Fruit fly (Drosophila melanogaster): ENCODE results near the gene CG10336.

The CG10336 gene

dm6 chr2L:18665952-18666606 is 23.2 kb upstream of the CG10336 start (continued):
- TF ChIP-seq CG7372 (GFP tag; IDR thresholded peaks at IDR 0.05) = peak; percentile 53; the same call in 1 of the 2 replicates
- TF ChIP-seq Six4 (GFP tag; optimal IDR thresholded peaks at IDR 0.05) = peak; percentile 11
- peak; percentile 94 for TF ChIP-seq Sry-β (GFP tag; optimal IDR thresholded peaks at IDR 0.05)
- TF ChIP-seq CG34422 (GFP tag; IDR thresholded peaks at IDR 0.05) = peak; percentile 67
- TF ChIP-seq dm (GFP tag; optimal IDR thresholded peaks at IDR 0.05) = peak; percentile 25
- peak; percentile 9 for TF ChIP-seq CG4617 (GFP tag; optimal IDR thresholded peaks at IDR 0.05; ENCODE audit: borderline replicate concordance)
- no peak for TF ChIP-seq CG31441 (GFP tag; IDR thresholded peaks at IDR 0.05)
- no peak for TF ChIP-seq CG3065 (GFP tag; optimal IDR thresholded peaks at IDR 0.05)
- 0 out of 2 replicates have a peak, but pooled peaks have one; percentile 31 for TF ChIP-seq sna (GFP tag; IDR thresholded peaks at IDR 0.05; ENCODE audit: partially characterized antibody)
- peak; percentile 92 for TF ChIP-seq Med (GFP tag)
- no peak for TF ChIP-seq CG4328 (GFP tag; optimal IDR thresholded peaks at IDR 0.05)
- no peak for TF ChIP-seq CG30020 (tag; optimal IDR thresholded peaks at IDR 0.05)
- TF ChIP-seq Fer1 (GFP tag; optimal IDR thresholded peaks at IDR 0.05) = no peak
- TF ChIP-seq cwo (GFP tag; optimal IDR thresholded peaks at IDR 0.05) = no peak
- TF ChIP-seq salm (tag; optimal IDR thresholded peaks at IDR 0.05) = no peak
- TF ChIP-seq disco-r (GFP tag; optimal IDR thresholded peaks at IDR 0.05) = peak; percentile 29
- peak; percentile 35 for TF ChIP-seq CG18262 (tag; optimal IDR thresholded peaks at IDR 0.05)
- peak; percentile 45 for TF ChIP-seq ssp (GFP tag; IDR thresholded peaks at IDR 0.05)
- TF ChIP-seq CG10654 (GFP tag; optimal IDR thresholded peaks at IDR 0.05) = peak; percentile 24
- TF ChIP-seq Hr3 (GFP tag; optimal IDR thresholded peaks at IDR 0.05) = peak; percentile 41
- TF ChIP-seq CG17912 (GFP tag; optimal IDR thresholded peaks at IDR 0.05) = no peak
- no peak for TF ChIP-seq klu (GFP tag; IDR thresholded peaks at IDR 0.05)
- TF ChIP-seq CG10565 (GFP tag; optimal IDR thresholded peaks at IDR 0.05) = no peak
- no peak for TF ChIP-seq Atf6 (GFP tag; IDR thresholded peaks at IDR 0.05)
- TF ChIP-seq CG6175 (GFP tag; IDR thresholded peaks at IDR 0.05) = no peak
- TF ChIP-seq Nf-YB (GFP tag; optimal IDR thresholded peaks at IDR 0.05) = no peak
- peak; percentile 53; the same call in 1 of the 3 replicates for TF ChIP-seq Opbp (GFP tag; IDR thresholded peaks at IDR 0.05; ENCODE audit: partially characterized antibody)
- TF ChIP-seq dysf (GFP tag; IDR thresholded peaks at IDR 0.05) = peak; percentile 61; the same call in 2 of the 3 replicates
- TF ChIP-seq CG12219 (GFP tag; optimal IDR thresholded peaks at IDR 0.05) = no peak
- TF ChIP-seq Ets65A (GFP tag) = peak; percentile 92
- TF ChIP-seq CG7839 (tag; optimal IDR thresholded peaks at IDR 0.05) = no peak
- TF ChIP-seq vnd (GFP tag; IDR thresholded peaks at IDR 0.05; ENCODE audit: partially characterized antibody) = 0 out of 3 replicates have a peak, but pooled peaks have one; percentile 25
- TF ChIP-seq eve (GFP tag; optimal IDR thresholded peaks at IDR 0.05) = no peak
- TF ChIP-seq Hmr (GFP tag; optimal IDR thresholded peaks at IDR 0.05) = peak; percentile 61
- TF ChIP-seq Meics (GFP tag; optimal IDR thresholded peaks at IDR 0.05) = peak; percentile 49
- no peak for TF ChIP-seq CG7556 (GFP tag; optimal IDR thresholded peaks at IDR 0.05)
- TF ChIP-seq ato (GFP tag; IDR thresholded peaks at IDR 0.05; ENCODE audit: partially characterized antibody) = no peak
- no peak for TF ChIP-seq CG3407 (GFP tag; optimal IDR thresholded peaks at IDR 0.05)
- TF ChIP-seq CG2875 (GFP tag; optimal IDR thresholded peaks at IDR 0.05) = no peak
- no peak for TF ChIP-seq jing (GFP tag; optimal IDR thresholded peaks at IDR 0.05)
- TF ChIP-seq CG8359 (GFP tag; optimal IDR thresholded peaks at IDR 0.05; ENCODE audit: borderline replicate concordance) = no peak
- TF ChIP-seq tgo (GFP tag; IDR thresholded peaks at IDR 0.05) = peak; percentile 50
- TF ChIP-seq CG42726 (GFP tag; IDR thresholded peaks at IDR 0.05; ENCODE audit: partially characterized antibody) = peak; percentile 77
- TF ChIP-seq pb (GFP tag; optimal IDR thresholded peaks at IDR 0.05) = peak; percentile 33
- no peak for TF ChIP-seq CG1233 (GFP tag; optimal IDR thresholded peaks at IDR 0.05)
- TF ChIP-seq jumu (GFP tag; optimal IDR thresholded peaks at IDR 0.05) = no peak
- no peak for TF ChIP-seq Ada2b (GFP tag; IDR thresholded peaks at IDR 0.05)
- no peak for TF ChIP-seq CG11093 (GFP tag; IDR thresholded peaks at IDR 0.05)
- no peak for TF ChIP-seq CG11695 (GFP tag; IDR thresholded peaks at IDR 0.05)
- peak; percentile 80 for TF ChIP-seq Rfx (GFP tag; IDR thresholded peaks at IDR 0.05)
